Worm (Caenorhabditis elegans): ENCODE measurements around the gene R11D1.7.

The R11D1.7 gene

DNA sequence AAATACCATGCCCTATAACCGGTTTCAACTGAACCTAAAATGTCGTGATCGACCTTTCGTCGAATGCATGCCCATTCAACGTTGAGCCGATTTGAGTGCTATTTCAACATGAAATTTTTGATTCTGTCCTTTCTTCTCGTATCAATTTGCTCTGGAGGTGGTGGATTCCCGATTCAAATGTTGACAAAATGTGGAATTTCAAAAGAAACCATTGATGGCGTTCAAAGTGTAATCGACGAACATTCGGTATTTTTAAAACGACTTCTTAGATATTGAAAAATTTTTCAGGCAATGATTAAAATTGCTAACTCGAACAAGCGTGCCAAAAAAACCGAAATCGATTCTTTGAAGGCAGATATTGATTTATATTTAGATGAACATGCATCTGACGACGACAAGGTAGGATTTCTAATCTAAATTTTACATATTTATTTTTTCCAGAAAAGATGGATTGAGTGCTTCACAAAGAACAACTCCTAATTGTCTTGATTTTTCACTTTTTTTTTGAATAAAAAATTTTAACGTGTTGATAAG is 7.4 kb downstream of the R11D1.7 start, which contains the start of gene R11D1.13:
TSS of gene R11D1.13 (plus strand) at position 51 of the 534 bp plus-strand sequence.
- TF ChIP-seq fkh-8 (tag; optimal IDR thresholded peaks at IDR 0.05) (no peak), mep-1 (tag; optimal IDR thresholded peaks at IDR 0.05) (no peak), nhr-77 (tag; optimal IDR thresholded peaks at IDR 0.05) (no peak), zip-4 (GFP tag; optimal IDR thresholded peaks at IDR 0.05) (no peak), irx-1 (tag; optimal IDR thresholded peaks at IDR 0.05) (no peak), snpc-4 (tag; optimal IDR thresholded peaks at IDR 0.05) (no peak), ceh-8 (GFP tag; optimal IDR thresholded peaks at IDR 0.05) (no peak), lin-13 (GFP tag; optimal IDR thresholded peaks at IDR 0.05) (no peak), grh-1 (GFP tag; IDR thresholded peaks at IDR 0.05) (no peak), nhr-20 (tag; optimal IDR thresholded peaks at IDR 0.05) (no peak), Y116A8C.19 (tag; optimal IDR thresholded peaks at IDR 0.05; ENCODE audit: borderline replicate concordance) (no peak), ztf-11 (tag; optimal IDR thresholded peaks at IDR 0.05) (no peak), efl-3 (GFP tag; optimal IDR thresholded peaks at IDR 0.05) (no peak), lin-14 (GFP tag; optimal IDR thresholded peaks at IDR 0.05) (no peak), mdl-1 (tag; optimal IDR thresholded peaks at IDR 0.05) (no peak), lin-35 (GFP tag; optimal IDR thresholded peaks at IDR 0.05) (no peak), jun-1 (tag; optimal IDR thresholded peaks at IDR 0.05) (no peak)

DNA sequence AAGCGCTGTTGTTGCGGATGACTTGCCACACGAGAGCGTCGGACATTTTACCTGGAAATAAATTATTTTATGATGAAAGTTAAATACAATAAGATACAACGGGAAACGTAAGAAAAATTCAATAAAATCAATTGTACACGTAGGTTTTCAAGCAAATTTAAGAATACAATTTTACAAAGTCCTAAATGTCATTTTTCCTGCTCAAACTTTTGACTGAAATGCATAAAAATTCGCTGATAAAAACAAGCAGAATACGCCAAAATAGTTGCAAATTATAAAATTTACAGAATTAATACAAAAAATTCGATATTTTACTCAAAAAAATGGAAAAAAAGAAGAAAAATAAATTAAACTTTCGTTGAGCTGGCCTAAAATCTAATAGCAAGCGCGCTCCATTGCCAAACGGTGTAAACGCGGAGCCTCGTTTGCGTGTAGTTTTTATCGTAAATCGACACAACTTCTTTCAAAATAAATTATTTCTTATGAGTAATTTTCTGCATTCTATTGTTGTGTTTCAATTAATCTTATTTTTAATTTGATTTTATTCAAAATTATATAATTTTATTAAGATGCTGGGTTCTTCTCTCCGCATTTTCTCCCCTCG is 8.4 kb downstream of the R11D1.7 start, which contains the start of the genes rpl-28 and mrpl-49:
TSS of gene rpl-28 (minus strand) at position 51 of the 604 bp plus-strand sequence.
TSS of gene mrpl-49 (plus strand) at position 570 of the 604 bp plus-strand sequence.
- TF ChIP-seq zip-4 (GFP tag; optimal IDR thresholded peaks at IDR 0.05), result peak; percentile 1
- TF ChIP-seq C04F5.9 (tag; optimal IDR thresholded peaks at IDR 0.05), result peak; percentile 61
- peak; percentile 92 for TF ChIP-seq nhr-20 (tag; optimal IDR thresholded peaks at IDR 0.05)
- TF ChIP-seq lsy-2 (tag; optimal IDR thresholded peaks at IDR 0.05), result peak; percentile 91 to 94
- TF ChIP-seq C34B4.2 (tag; optimal IDR thresholded peaks at IDR 0.05), result no peak
- no peak for TF ChIP-seq fkh-4 (tag; optimal IDR thresholded peaks at IDR 0.05; ENCODE audit: borderline replicate concordance)
- TF ChIP-seq pag-3 (tag; optimal IDR thresholded peaks at IDR 0.05; ENCODE audit: borderline replicate concordance, insufficient read depth), result no peak
- TF ChIP-seq ama-1 (optimal IDR thresholded peaks at IDR 0.05), result no peak
- TF ChIP-seq efl-1 (optimal IDR thresholded peaks at IDR 0.05), result peak; percentile 86 to 87
- TF ChIP-seq efl-1 (GFP tag; optimal IDR thresholded peaks at IDR 0.05 in 1 of 2), result peak; percentile 84 to 98
- TF ChIP-seq elt-2 (tag; optimal IDR thresholded peaks at IDR 0.05), result peak; percentile 33
- peak; percentile 62 for TF ChIP-seq F16B12.6 (tag; optimal IDR thresholded peaks at IDR 0.05)
- no peak for TF ChIP-seq tlp-1 (tag; optimal IDR thresholded peaks at IDR 0.05)
- TF ChIP-seq fos-1 (tag; optimal IDR thresholded peaks at IDR 0.05), result peak; percentile 84
- peak; percentile 93 for TF ChIP-seq nhr-85 (tag)
- peak; percentile 71 for TF ChIP-seq jun-1 (tag; optimal IDR thresholded peaks at IDR 0.05)
- TF ChIP-seq ztf-11 (tag; optimal IDR thresholded peaks at IDR 0.05), result peak in 1 of 2 experiments; percentile 41
- no peak for TF ChIP-seq nhr-11 (tag; optimal IDR thresholded peaks at IDR 0.05)
- peak; percentile 61 for TF ChIP-seq ceh-90 (tag; optimal IDR thresholded peaks at IDR 0.05)
- TF ChIP-seq efl-3 (GFP tag; optimal IDR thresholded peaks at IDR 0.05), result no peak
- TF ChIP-seq aha-1 (tag; optimal IDR thresholded peaks at IDR 0.05), result no peak
- peak; percentile 93 for TF ChIP-seq skn-1 (tag; optimal IDR thresholded peaks at IDR 0.05)
- TF ChIP-seq sup-37 (GFP tag; optimal IDR thresholded peaks at IDR 0.05), result no peak
- peak; percentile 71 for TF ChIP-seq dsc-1 (tag; optimal IDR thresholded peaks at IDR 0.05)
- TF ChIP-seq aly-2 (tag; optimal IDR thresholded peaks at IDR 0.05), result peak; percentile 42
- peak; percentile 85 to 92 for TF ChIP-seq lin-35 (GFP tag; optimal IDR thresholded peaks at IDR 0.05)
- TF ChIP-seq lin-13 (GFP tag; optimal IDR thresholded peaks at IDR 0.05), result peak; percentile 81
- peak; percentile 80 to 87 (median 83) for TF ChIP-seq dpl-1 (GFP tag; optimal IDR thresholded peaks at IDR 0.05)
- peak; percentile 92 to 93 (median 93) for TF ChIP-seq ceh-82 (tag; optimal IDR thresholded peaks at IDR 0.05)
- TF ChIP-seq hlh-17 (GFP tag; optimal IDR thresholded peaks at IDR 0.05; ENCODE audit: borderline replicate concordance), result no peak
- peak; percentile 90 for TF ChIP-seq nhr-47 (tag; optimal IDR thresholded peaks at IDR 0.05)
- peak; percentile 86 for TF ChIP-seq nhr-19 (GFP tag; conservative IDR thresholded peaks at IDR 0.05)
- TF ChIP-seq nhr-84 (tag; optimal IDR thresholded peaks at IDR 0.05), result no peak
- peak; percentile 89 for TF ChIP-seq xbp-1 (tag; optimal IDR thresholded peaks at IDR 0.05)
- peak; percentile 83 for TF ChIP-seq blmp-1 (tag; optimal IDR thresholded peaks at IDR 0.05)
- TF ChIP-seq hlh-4 (tag; optimal IDR thresholded peaks at IDR 0.05), result no peak
- TF ChIP-seq nhr-12 (tag; optimal IDR thresholded peaks at IDR 0.05), result no peak
- peak; percentile 86 for TF ChIP-seq pax-3 (tag; optimal IDR thresholded peaks at IDR 0.05)
- TF ChIP-seq mef-2 (tag; optimal IDR thresholded peaks at IDR 0.05), result peak; percentile 29
- TF ChIP-seq hpl-2 (GFP tag; optimal IDR thresholded peaks at IDR 0.05), result peak; percentile 23
